In the genomic region with DNA sequence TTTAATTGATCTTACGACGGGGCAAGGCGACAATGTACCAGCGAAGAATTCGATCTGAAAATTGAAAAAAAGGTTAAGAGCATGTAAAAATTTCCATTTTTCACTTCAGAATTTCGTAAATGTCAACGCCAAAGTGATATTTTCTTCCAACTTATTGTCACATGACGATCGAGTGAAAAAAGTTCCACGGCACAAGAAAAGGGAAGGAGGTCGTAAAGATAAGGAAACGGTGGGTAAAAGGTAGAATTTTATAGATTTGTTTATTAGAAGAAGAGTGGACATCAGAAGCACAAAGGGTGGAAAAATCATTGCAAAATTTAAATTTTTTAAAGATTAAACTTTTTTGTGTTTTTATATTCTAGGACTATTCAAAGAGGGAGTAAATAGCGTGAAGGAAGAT, we compare ENCODE assay signal across 1 worm cellular context.
TF ChIP-seq lines count a peak whose summit lies in the region.

No protein-coding gene starts in this region.

TF ChIP-seq in whole organism, L4 larva, 104 proteins besides CTCF, POLR2A, EP300 and RAD21 (continued from another document):
- TF ChIP-seq egl-27 (tag; optimal IDR thresholded peaks at IDR 0.05; lab: Kevin White, UChicago) (no peak), snpc-4 (tag; optimal IDR thresholded peaks at IDR 0.05; lab: Kevin White, UChicago) (no peak), dpl-1 (GFP tag; optimal IDR thresholded peaks at IDR 0.05; lab: Kevin White, UChicago) (no peak), nhr-10 (tag; optimal IDR thresholded peaks at IDR 0.05; lab: Kevin White, UChicago) (no peak), hmg-1.1 (GFP tag; IDR thresholded peaks at IDR 0.05; lab: Robert Waterston, UW) (no peak), lin-15B (tag; optimal IDR thresholded peaks at IDR 0.05; lab: Kevin White, UChicago) (no peak), tra-1 (GFP tag; IDR thresholded peaks at IDR 0.05; lab: Robert Waterston, UW) (no peak), aly-2 (tag; optimal IDR thresholded peaks at IDR 0.05; lab: Kevin White, UChicago) (no peak), ZK546.5 (tag; optimal IDR thresholded peaks at IDR 0.05; lab: Kevin White, UChicago) (no peak)
